Fruit fly (Drosophila melanogaster): ENCODE measurements around the gene Pink1.

The Pink1 gene

DNA sequence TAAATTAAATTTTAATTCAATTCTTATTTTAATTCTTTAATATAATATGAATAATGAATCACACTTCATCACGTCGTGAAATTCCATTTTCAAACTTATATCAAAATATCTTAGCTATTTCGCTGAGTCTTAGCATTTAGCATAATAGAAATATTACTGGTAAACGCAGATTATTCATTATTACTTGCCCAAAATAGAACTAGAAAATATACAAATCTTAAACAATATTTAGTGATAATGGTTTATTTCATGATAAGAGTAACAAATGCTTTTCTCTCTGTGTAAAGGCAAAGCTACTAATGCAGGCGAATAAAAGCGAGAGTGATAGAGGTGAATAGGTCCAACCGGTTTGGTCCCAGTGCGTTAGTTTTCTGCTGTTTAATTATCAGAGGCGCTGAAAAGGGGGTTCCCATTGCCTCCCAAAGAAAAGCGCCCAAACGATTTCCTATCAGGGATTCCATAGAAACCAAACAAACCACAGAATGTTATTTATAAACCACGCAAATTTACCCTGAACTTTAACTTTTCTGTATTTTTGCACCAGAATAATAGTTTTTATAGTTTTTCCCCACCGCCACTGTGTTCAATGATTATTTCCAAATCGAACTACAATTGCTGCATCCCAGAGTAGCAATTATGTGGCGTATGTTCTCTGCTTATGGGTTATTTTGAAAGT is 20.6 kb upstream of the Pink1 start:
- TF ChIP-seq CG1620 (GFP tag; optimal IDR thresholded peaks at IDR 0.05) (no peak), Hr96 (GFP tag; optimal IDR thresholded peaks at IDR 0.05) (no peak), CG7101 (tag; optimal IDR thresholded peaks at IDR 0.05) (no peak), CG33017 (tag; optimal IDR thresholded peaks at IDR 0.05) (no peak), CG11617 (GFP tag; optimal IDR thresholded peaks at IDR 0.05) (no peak), toe (GFP tag; optimal IDR thresholded peaks at IDR 0.05) (no peak), Clk (GFP tag; optimal IDR thresholded peaks at IDR 0.05) (no peak), CG12768 (GFP tag; optimal IDR thresholded peaks at IDR 0.05) (no peak)

- no peak for TF ChIP-seq CG33017 (tag; optimal IDR thresholded peaks at IDR 0.05)
- TF ChIP-seq tj (GFP tag; optimal IDR thresholded peaks at IDR 0.05), result peak; percentile 3
Measured at dm6 chrX:6663976-6664375, 19.6 kb upstream of the Pink1 start.

DNA sequence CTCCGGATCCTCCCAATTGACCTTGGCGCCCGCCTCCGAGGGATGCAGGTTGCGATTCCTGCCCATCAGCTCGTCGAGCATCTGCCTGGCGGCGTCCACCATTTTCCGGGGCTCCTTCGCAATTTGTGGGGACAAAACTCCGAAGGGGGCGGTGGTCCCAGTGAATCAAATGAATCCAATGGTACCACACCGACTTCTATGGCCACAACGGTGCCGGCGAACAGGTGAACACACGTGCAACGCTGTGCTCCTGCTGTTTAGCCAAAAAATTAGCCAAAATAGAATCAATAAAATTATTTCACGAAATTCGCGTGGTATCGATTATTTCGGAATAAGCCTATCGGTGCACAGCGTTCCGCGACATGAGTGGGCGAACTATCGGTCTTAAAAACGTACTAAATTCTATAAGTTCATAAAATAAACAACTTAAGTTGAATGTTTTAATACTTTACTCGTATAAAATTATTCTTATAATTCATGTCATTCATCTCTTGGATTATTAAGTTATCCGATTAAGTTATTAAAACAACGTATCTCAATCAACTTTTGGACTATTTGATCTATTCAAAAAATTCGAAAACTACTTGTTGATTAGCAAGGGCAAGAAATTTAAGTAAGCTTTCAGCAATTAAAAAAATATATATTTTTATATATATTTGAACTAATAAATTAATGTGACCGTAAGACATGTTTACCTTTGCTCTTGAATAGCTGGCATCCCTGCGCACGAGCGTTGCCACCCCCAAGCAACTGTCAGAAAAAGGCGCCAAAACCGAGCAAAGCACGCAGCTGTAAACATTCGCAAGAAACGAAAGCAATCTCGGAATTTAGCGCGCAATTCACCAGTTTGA is 9.7 kb upstream of the Pink1 start, which contains the start of the genes CG3198 and Mcm6:
Gene CG3198, minus strand, starts transcription at position 337 of the 851 bp plus-strand sequence.
Gene Mcm6, plus strand, starts transcription at position 751 of the 851 bp plus-strand sequence.
- TF ChIP-seq ovo (GFP tag; optimal IDR thresholded peaks at IDR 0.05) (no peak), CG11617 (GFP tag; optimal IDR thresholded peaks at IDR 0.05) (peak; percentile 33), cnc (optimal IDR thresholded peaks at IDR 0.05) (no peak), CG7101 (tag; optimal IDR thresholded peaks at IDR 0.05) (no peak)

DNA sequence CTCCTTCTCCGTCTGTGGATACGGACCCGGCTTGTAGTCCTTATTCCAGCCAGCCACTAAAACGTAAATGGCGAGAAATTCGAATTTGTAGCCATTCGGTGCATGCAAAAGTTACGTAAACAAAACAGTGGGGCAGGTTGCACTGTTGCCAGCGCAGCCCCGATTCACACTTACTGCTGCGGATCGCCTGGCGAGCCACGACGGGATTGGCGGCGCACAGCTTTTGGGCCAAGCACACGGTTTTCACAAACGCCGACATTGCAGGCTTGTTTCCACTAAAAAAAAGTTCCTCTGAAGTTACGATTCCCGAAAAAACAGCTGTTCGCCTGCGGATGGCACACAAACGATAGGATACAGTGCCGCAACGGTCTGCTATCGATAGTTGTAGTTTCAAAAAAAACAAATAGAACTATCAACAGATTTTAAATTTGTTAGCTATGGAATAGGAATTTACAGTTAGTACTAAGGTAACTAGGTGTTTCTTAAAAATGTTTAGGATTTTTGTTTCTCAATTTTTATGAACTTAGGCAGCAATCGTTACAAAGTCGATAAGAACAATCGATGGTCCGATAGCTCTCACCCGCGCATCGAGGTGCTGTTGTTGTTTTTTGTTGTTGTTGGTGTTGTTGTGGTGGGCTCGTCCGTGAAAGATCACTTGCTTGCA is 5.6 kb upstream of the Pink1 start, which contains the start of gene Fum1:
Gene Fum1, plus strand, starts transcription at position 599 of the 664 bp plus-strand sequence.
- no peak for TF ChIP-seq CG12768 (GFP tag; optimal IDR thresholded peaks at IDR 0.05)
- TF ChIP-seq Crg-1 (GFP tag; optimal IDR thresholded peaks at IDR 0.05), result peak; percentile 40
- peak; percentile 11 for TF ChIP-seq pad (GFP tag; optimal IDR thresholded peaks at IDR 0.05)
- TF ChIP-seq kay (GFP tag; ENCODE audit: borderline replicate concordance), result no peak
- TF ChIP-seq tj (GFP tag; optimal IDR thresholded peaks at IDR 0.05), result no peak
- no peak for TF ChIP-seq Clk (GFP tag; optimal IDR thresholded peaks at IDR 0.05)
- TF ChIP-seq Hr96 (GFP tag; optimal IDR thresholded peaks at IDR 0.05), result no peak
- peak; percentile 35 for TF ChIP-seq CG11617 (GFP tag; optimal IDR thresholded peaks at IDR 0.05)
- TF ChIP-seq ovo (GFP tag; optimal IDR thresholded peaks at IDR 0.05), result no peak
- peak; percentile 26 for TF ChIP-seq CG7101 (tag; optimal IDR thresholded peaks at IDR 0.05)
- TF ChIP-seq bab1 (GFP tag; optimal IDR thresholded peaks at IDR 0.05), result peak; percentile 43
- TF ChIP-seq CG33017 (tag; optimal IDR thresholded peaks at IDR 0.05), result no peak
- TF ChIP-seq cic (GFP tag; optimal IDR thresholded peaks at IDR 0.05), result no peak
- TF ChIP-seq toe (GFP tag; optimal IDR thresholded peaks at IDR 0.05), result peak; percentile 48
- TF ChIP-seq Mnt (GFP tag; optimal IDR thresholded peaks at IDR 0.05), result peak; percentile 65
- no peak for TF ChIP-seq cnc (optimal IDR thresholded peaks at IDR 0.05)
- no peak for TF ChIP-seq CG7045 (GFP tag; optimal IDR thresholded peaks at IDR 0.05)
- TF ChIP-seq CG1620 (GFP tag; optimal IDR thresholded peaks at IDR 0.05), result peak; percentile 62
- TF ChIP-seq CG14711 (tag; optimal IDR thresholded peaks at IDR 0.05), result peak; percentile 44
- no peak for TF ChIP-seq CG5204 (GFP tag; optimal IDR thresholded peaks at IDR 0.05)

- TF ChIP-seq ovo (GFP tag; optimal IDR thresholded peaks at IDR 0.05) (peak; percentile 30), Hr96 (GFP tag; optimal IDR thresholded peaks at IDR 0.05) (no peak), tj (GFP tag; optimal IDR thresholded peaks at IDR 0.05) (peak; percentile 97), cic (GFP tag; optimal IDR thresholded peaks at IDR 0.05) (peak; percentile 75), CG33017 (tag; optimal IDR thresholded peaks at IDR 0.05) (peak; percentile 91), Mnt (GFP tag; optimal IDR thresholded peaks at IDR 0.05) (peak; percentile 79), CG5204 (GFP tag; optimal IDR thresholded peaks at IDR 0.05) (no peak), kay (GFP tag; ENCODE audit: borderline replicate concordance) (no peak), CG1620 (GFP tag; optimal IDR thresholded peaks at IDR 0.05) (peak; percentile 83), CG12768 (GFP tag; optimal IDR thresholded peaks at IDR 0.05) (peak; percentile 95), CG7045 (GFP tag; optimal IDR thresholded peaks at IDR 0.05) (peak; percentile 87), CG14711 (tag; optimal IDR thresholded peaks at IDR 0.05) (peak; percentile 88), CG7101 (tag; optimal IDR thresholded peaks at IDR 0.05) (peak; percentile 95), toe (GFP tag; optimal IDR thresholded peaks at IDR 0.05) (no peak), pad (GFP tag; optimal IDR thresholded peaks at IDR 0.05) (peak; percentile 89), bab1 (GFP tag; optimal IDR thresholded peaks at IDR 0.05) (peak; percentile 89), cnc (optimal IDR thresholded peaks at IDR 0.05) (no peak), CG11617 (GFP tag; optimal IDR thresholded peaks at IDR 0.05) (peak; percentile 88), Crg-1 (GFP tag; optimal IDR thresholded peaks at IDR 0.05) (peak; percentile 85), Clk (GFP tag; optimal IDR thresholded peaks at IDR 0.05) (peak; percentile 77)
Measured at dm6 chrX:6678635-6679501, 4.7 kb upstream of the Pink1 start, which contains the start of gene ND-ASHI. Gene ND-ASHI (minus strand): TSS chrX:6679118.
